Worm (Caenorhabditis elegans) whole organism, mixed stage, embryonic: Measurements from ENCODE around the gene nex-2.

ENCODE experiments used
- M03D4.4 ChIP-seq: sonication (generic microtip); optimal IDR thresholded peaks from 2 replicates; lab custom pipeline; 2017; ENCODE audit warnings: mild to moderate bottlenecking, missing genetic modification characterization, missing compliant biosample characterization
- bed-3 ChIP-seq: fragments of 200-800 bp; sonication (Bioruptor generic); optimal IDR thresholded peaks from 3 replicates; lab custom pipeline; 2018; ENCODE audit warnings: mild to moderate bottlenecking, missing genetic modification characterization, moderate library complexity, missing compliant biosample characterization
- blmp-1 ChIP-seq: fragments of 150-350 bp; optimal IDR thresholded peaks from 2 replicates; lab custom pipeline; 2014; ENCODE audit warnings: missing biosample characterization, missing genetic modification characterization
- ceh-39 ChIP-seq: fragments of 150-350 bp; optimal IDR thresholded peaks from 2 replicates; lab custom pipeline; 2014; ENCODE audit warnings: missing biosample characterization, missing genetic modification characterization
- ceh-43 ChIP-seq: fragments of 200-800 bp; sonication (Bioruptor generic); optimal IDR thresholded peaks from 2 replicates; lab custom pipeline; 2018; ENCODE audit warnings: mild to moderate bottlenecking, missing genetic modification characterization, moderate library complexity, missing compliant biosample characterization
- ces-1 ChIP-seq: fragments of 150-350 bp; optimal IDR thresholded peaks from 2 replicates; lab custom pipeline; 2014; ENCODE audit warnings: missing biosample characterization, missing genetic modification reagents, missing genetic modification characterization
- cnd-1 ChIP-seq: fragments of 200-800 bp; sonication (Bioruptor generic); optimal IDR thresholded peaks from 2 replicates; lab custom pipeline; 2018; ENCODE audit warnings: mild to moderate bottlenecking, missing genetic modification characterization, missing compliant biosample characterization
- drap-1 ChIP-seq: fragments of 200-800 bp; sonication (Bioruptor generic); optimal IDR thresholded peaks from 3 replicates; lab custom pipeline; 2018; ENCODE audit warnings: mild to moderate bottlenecking, missing genetic modification characterization, missing compliant biosample characterization
- elt-1 ChIP-seq: sonication (generic microtip); optimal IDR thresholded peaks from 2 replicates; lab custom pipeline; 2017; ENCODE audit warnings: missing genetic modification characterization, mild to moderate bottlenecking, missing compliant biosample characterization, antibody characterized with exemption, moderate library complexity, borderline replicate concordance; ENCODE audit not compliant: insufficient read depth
- elt-3 ChIP-seq: fragments of 150-350 bp; optimal IDR thresholded peaks from 2 replicates; lab custom pipeline; 2014; ENCODE audit warnings: missing biosample characterization, missing genetic modification characterization
- flh-1 ChIP-seq: fragments of 200-800 bp; sonication (Bioruptor generic); optimal IDR thresholded peaks from 2 replicates; lab custom pipeline; 2018; ENCODE audit warnings: mild to moderate bottlenecking, missing genetic modification characterization, moderate library complexity, missing compliant biosample characterization
- hlh-1 ChIP-seq: fragments of 150-350 bp; optimal IDR thresholded peaks from 2 replicates; lab custom pipeline; 2014; ENCODE audit warnings: missing biosample characterization, missing genetic modification reagents, missing genetic modification characterization
- lin-13 ChIP-seq: fragments of 150-350 bp; optimal IDR thresholded peaks from 2 replicates; lab custom pipeline; 2014; ENCODE audit warnings: missing biosample characterization, missing genetic modification characterization
- lin-32 ChIP-seq: fragments of 200-800 bp; sonication (Bioruptor generic); optimal IDR thresholded peaks from 2 replicates; lab custom pipeline; 2018; ENCODE audit warnings: mild to moderate bottlenecking, missing genetic modification characterization, missing compliant biosample characterization
- lsy-2 ChIP-seq: fragments of 150-350 bp; optimal IDR thresholded peaks from 2 replicates; lab custom pipeline; 2014; ENCODE audit warnings: missing biosample characterization, missing genetic modification characterization
- mep-1 ChIP-seq: fragments of 150-350 bp; optimal IDR thresholded peaks from 2 replicates; lab custom pipeline; 2017; ENCODE audit warnings: missing biosample characterization, missing genetic modification reagents, missing genetic modification characterization, inconsistent platforms
- mls-2 ChIP-seq: sonication (generic microtip); optimal IDR thresholded peaks from 2 replicates; lab custom pipeline; 2016; ENCODE audit warnings: mild to moderate bottlenecking, missing genetic modification characterization, moderate library complexity, missing compliant biosample characterization
- nhr-12 ChIP-seq: fragments of 150-350 bp; optimal IDR thresholded peaks from 2 replicates; lab custom pipeline; 2014; ENCODE audit warnings: missing biosample characterization, missing genetic modification characterization
- nhr-2 ChIP-seq: fragments of 150-350 bp; optimal IDR thresholded peaks from 2 replicates; lab custom pipeline; 2014; ENCODE audit warnings: missing biosample characterization, missing genetic modification characterization
- nhr-237 ChIP-seq: fragments of 150-350 bp; optimal IDR thresholded peaks from 2 replicates; lab custom pipeline; 2014; ENCODE audit warnings: missing biosample characterization, missing genetic modification characterization
- nhr-28 ChIP-seq: fragments of 150-350 bp; optimal IDR thresholded peaks from 2 replicates; lab custom pipeline; 2014; ENCODE audit warnings: missing biosample characterization, missing genetic modification characterization
- nhr-76 ChIP-seq: sonication (generic microtip); optimal IDR thresholded peaks from 2 replicates; lab custom pipeline; 2017; ENCODE audit warnings: missing biosample characterization, missing genetic modification characterization
- pha-4 ChIP-seq: fragments of 150-350 bp; optimal IDR thresholded peaks from 2 replicates; lab custom pipeline; 2018; ENCODE audit warnings: missing biosample characterization, missing genetic modification reagents, missing genetic modification characterization
- sem-2 ChIP-seq: fragments of 200-800 bp; sonication (Bioruptor generic); optimal IDR thresholded peaks from 2 replicates; lab custom pipeline; 2018; ENCODE audit warnings: mild to moderate bottlenecking, missing genetic modification characterization, missing compliant biosample characterization
- snpc-4 ChIP-seq: fragments of 150-350 bp; optimal IDR thresholded peaks from 2 replicates; lab custom pipeline; 2014; ENCODE audit warnings: missing biosample characterization, missing genetic modification characterization
- tbx-8 ChIP-seq: fragments of 200-800 bp; sonication (Bioruptor generic); optimal IDR thresholded peaks from 2 replicates; lab custom pipeline; 2018; ENCODE audit warnings: mild to moderate bottlenecking, missing genetic modification characterization, moderate library complexity, missing compliant biosample characterization
- unc-120 ChIP-seq: sonication (generic microtip); optimal IDR thresholded peaks from 2 replicates; lab custom pipeline; 2017; ENCODE audit warnings: missing genetic modification characterization, missing compliant biosample characterization; ENCODE audit not compliant: poor library complexity, severe bottlenecking
- zip-8 ChIP-seq: fragments of 150-350 bp; optimal IDR thresholded peaks from 2 replicates; lab custom pipeline; 2014; ENCODE audit warnings: missing biosample characterization, missing genetic modification characterization
- ztf-11 ChIP-seq: fragments of 150-350 bp; optimal IDR thresholded peaks from 2 replicates; lab custom pipeline; 2014; ENCODE audit warnings: missing biosample characterization, missing genetic modification characterization

nex-2 gene

DNA sequence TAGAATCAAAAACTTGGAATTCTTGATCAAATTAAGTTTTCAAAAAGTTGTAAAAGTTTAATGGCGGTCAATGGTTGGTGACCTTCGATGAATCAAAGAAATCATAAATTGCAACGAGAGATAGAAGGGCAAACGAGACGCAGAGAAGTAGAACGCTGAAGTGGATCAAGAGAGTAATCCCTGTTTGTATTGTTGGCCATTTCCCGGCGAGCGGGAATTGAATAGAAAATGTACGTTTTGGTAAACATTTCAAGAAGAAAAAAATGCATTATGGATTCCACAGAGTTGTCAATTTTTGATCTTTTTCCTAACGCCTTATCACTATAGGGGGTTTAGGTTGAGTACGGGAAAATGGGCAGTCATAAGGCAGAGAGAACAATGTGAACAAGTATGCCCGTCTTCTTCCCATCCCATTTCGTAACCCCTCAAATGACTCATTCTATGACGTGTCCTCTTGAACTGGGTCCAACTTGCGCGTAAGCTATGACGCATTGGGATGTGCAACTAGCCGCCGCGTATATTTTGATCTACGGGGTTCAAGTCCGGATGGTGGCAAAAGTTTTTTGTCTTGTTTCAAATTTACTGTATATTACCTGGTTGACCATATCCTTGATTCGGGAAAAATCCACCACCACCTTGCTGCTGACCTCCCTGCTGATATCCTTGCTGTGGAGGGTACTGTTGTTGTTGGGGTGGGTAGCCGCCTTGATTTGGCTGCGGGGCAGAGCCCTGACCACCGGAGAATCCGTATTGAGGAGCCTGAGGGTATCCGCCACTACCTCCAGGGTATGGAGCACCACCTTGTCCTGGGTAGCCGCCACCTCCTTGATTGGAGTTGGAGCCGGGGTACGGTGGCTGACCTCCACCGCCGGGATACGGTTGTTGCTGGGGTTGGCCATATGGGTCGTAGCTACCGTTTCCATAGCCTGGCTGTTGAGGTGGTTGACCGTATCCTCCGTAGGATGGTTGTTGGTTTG lies 1.4 kb downstream of the nex-2 start:
- TF ChIP-seq pha-4 (peak; percentile 19), zip-8 (tag; lab: Kevin White, UChicago) (no peak)

DNA sequence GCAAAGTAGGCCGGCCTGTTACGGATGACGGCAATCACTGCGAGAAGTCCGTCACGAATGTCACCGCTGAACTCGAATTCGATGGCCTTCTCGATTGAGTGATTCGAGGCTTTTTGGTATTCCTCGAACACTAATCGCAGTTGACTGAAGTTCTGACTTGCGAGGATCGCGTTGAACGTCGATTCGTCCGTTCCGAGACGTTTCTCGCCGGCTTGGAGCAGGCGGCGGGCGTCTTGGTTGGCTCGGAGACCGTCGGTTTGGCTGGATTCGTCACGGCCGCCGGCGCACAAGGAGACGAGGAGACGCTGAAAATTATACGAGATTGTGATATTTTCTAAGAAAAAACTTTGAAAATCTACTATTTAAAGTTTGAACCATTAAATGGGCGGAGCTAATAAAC lies 3.9 kb downstream of the nex-2 start:
- TF ChIP-seq mep-1 (tag; lab: Kevin White, UChicago) (no peak), flh-1 (GFP tag; lab: Kevin White, UChicago) (no peak), ceh-43 (GFP tag; lab: Kevin White, UChicago) (no peak), bed-3 (GFP tag; lab: Kevin White, UChicago) (no peak), nhr-28 (tag; lab: Kevin White, UChicago) (no peak), lsy-2 (tag; lab: Kevin White, UChicago) (no peak), elt-3 (tag; lab: Kevin White, UChicago) (no peak), mls-2 (tag; lab: Kevin White, UChicago) (no peak), lin-32 (GFP tag; lab: Kevin White, UChicago) (no peak), sem-2 (GFP tag; lab: Kevin White, UChicago) (no peak), ceh-39 (tag; lab: Kevin White, UChicago) (no peak), hlh-1 (no peak)

DNA sequence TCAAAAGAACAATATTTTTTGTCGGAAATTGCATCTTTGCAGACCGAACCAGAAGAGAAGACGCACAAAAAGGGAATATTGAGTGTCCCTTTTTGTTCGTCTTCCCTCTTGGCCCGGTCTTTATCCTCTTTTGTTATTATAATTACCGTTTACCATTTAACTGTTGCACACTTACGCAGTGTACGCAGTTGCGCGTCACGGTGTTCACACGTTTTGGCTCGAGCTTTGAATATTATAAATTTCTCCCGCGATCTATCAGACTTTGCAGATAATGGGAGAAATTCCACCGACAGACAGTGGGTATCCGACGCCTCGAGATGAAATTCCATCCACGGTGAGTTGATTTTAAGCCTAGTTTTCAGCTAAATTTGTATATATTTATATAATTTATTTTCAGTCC lies 9.4 kb downstream of the nex-2 start, which contains the start of gene sas-7:
TSS of gene sas-7 (plus strand) at position 232 of the 400 bp plus-strand sequence.
- no peak for TF ChIP-seq nhr-28 (tag; lab: Kevin White, UChicago)
- TF ChIP-seq ceh-43 (GFP tag; lab: Kevin White, UChicago): no peak
- TF ChIP-seq snpc-4 (tag; lab: Kevin White, UChicago): no peak
- TF ChIP-seq nhr-76: no peak
- TF ChIP-seq mep-1 (tag; lab: Kevin White, UChicago): no peak
- TF ChIP-seq tbx-8 (GFP tag; lab: Kevin White, UChicago): no peak
- TF ChIP-seq zip-8 (tag; lab: Kevin White, UChicago): no peak
- TF ChIP-seq, all 35 proteins: peak for 0

ce11 chrIII:10320228-10320705 lies 10.0 kb downstream of the nex-2 start:
- TF ChIP-seq lsy-2 (tag; lab: Kevin White, UChicago): peak; percentile 1

DNA sequence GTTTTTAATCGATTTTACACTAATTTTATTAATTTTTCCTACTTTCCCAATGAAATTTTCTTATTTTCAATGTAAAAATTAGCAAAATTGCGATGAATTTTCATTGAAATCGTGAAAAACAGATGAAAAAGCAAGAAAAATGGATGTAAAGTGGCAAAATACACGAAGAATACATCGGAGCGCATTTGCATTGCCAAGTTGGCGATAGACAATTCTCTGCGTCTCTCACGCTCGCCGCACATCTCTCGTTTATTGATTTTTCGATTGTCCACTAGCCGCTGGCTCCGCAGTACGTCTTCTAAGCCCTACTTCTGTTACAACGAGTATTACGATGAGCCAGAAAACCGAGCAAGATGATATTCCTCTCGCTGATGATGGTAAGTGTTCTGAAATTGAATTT lies 11.5 kb downstream of the nex-2 start, which contains the start of gene unc-69:
TSS of gene unc-69 (plus strand) at position 185 of the 400 bp plus-strand sequence.
- TF ChIP-seq ces-1 (GFP tag; lab: Kevin White, UChicago) (peak; percentile 60), ztf-11 (tag; lab: Kevin White, UChicago) (no peak), hlh-1 (peak; percentile 44), zip-8 (tag; lab: Kevin White, UChicago) (no peak), pha-4 (peak; percentile 69), tbx-8 (GFP tag; lab: Kevin White, UChicago) (no peak), lsy-2 (tag; lab: Kevin White, UChicago) (peak; percentile 46), unc-120 (tag; lab: Kevin White, UChicago) (peak; percentile 21), ceh-39 (tag; lab: Kevin White, UChicago) (no peak), nhr-28 (tag; lab: Kevin White, UChicago) (no peak), lin-13 (peak; percentile 21), mep-1 (tag; lab: Kevin White, UChicago) (peak; percentile 30), elt-1 (tag; lab: Kevin White, UChicago) (no peak)

ce11 chrIII:10318062-10318609 lies 12.1 kb downstream of the nex-2 start, which contains the start of the genes unc-50 and ostf-4:
Gene unc-50 (minus strand): TSS chrIII:10318162.
Gene ostf-4 (minus strand): TSS chrIII:10318559.
- TF ChIP-seq nhr-2 (tag; lab: Kevin White, UChicago) (no peak), cnd-1 (tag; lab: Kevin White, UChicago) (no peak), M03D4.4 (no peak), drap-1 (GFP tag; lab: Kevin White, UChicago) (no peak), elt-1 (tag; lab: Kevin White, UChicago) (no peak), bed-3 (GFP tag; lab: Kevin White, UChicago) (no peak), nhr-12 (tag; lab: Kevin White, UChicago) (no peak), nhr-237 (tag; lab: Kevin White, UChicago) (no peak), lin-13 (no peak), elt-3 (tag; lab: Kevin White, UChicago) (no peak), blmp-1 (tag; lab: Kevin White, UChicago) (no peak)
